Fruit fly (Drosophila melanogaster) whole organism, prepupa: ENCODE measurements around the gene path.

Experiments used
- Blimp-1 ChIP-seq: fragments of 200-800 bp; sonication (Bioruptor generic); optimal IDR thresholded peaks from 3 replicates; lab custom pipeline; 2017; ENCODE audit warnings: missing biosample characterization, missing genetic modification characterization, mild to moderate bottlenecking, moderate library complexity, missing genetic modification reagents
- CG10631 ChIP-seq: fragments of 200-800 bp; sonication (Bioruptor generic); optimal IDR thresholded peaks from 2 replicates; lab custom pipeline; 2016; ENCODE audit warnings: missing biosample characterization, missing genetic modification characterization
- CG10669 ChIP-seq: fragments of 200-800 bp; sonication (Bioruptor generic); optimal IDR thresholded peaks from 3 replicates; lab custom pipeline; 2018; ENCODE audit warnings: missing biosample characterization, mild to moderate bottlenecking, missing genetic modification characterization, moderate library complexity
- CG11294 ChIP-seq: fragments of 200-800 bp; sonication (Bioruptor generic); IDR thresholded peaks from 2 replicates; pipeline ENCODE4 v1.3.6; 2022; ENCODE audit warnings: missing biosample characterization, missing genetic modification characterization
- CG11762 ChIP-seq: fragments of 200-800 bp; sonication (Bioruptor generic); optimal IDR thresholded peaks from 3 replicates; lab custom pipeline; 2016; ENCODE audit warnings: missing biosample characterization, missing genetic modification characterization; ENCODE audit not compliant: insufficient read depth
- CG11902 ChIP-seq: fragments of 200-800 bp; sonication (Bioruptor generic); optimal IDR thresholded peaks from 3 replicates; lab custom pipeline; 2016; ENCODE audit warnings: missing biosample characterization, missing genetic modification characterization
- CG1621 ChIP-seq: fragments of 200-800 bp; sonication (Bioruptor generic); optimal IDR thresholded peaks from 3 replicates; lab custom pipeline; 2018; ENCODE audit warnings: missing biosample characterization, mild to moderate bottlenecking, missing genetic modification characterization
- CG16779 ChIP-seq: fragments of 200-800 bp; sonication (Bioruptor generic); optimal IDR thresholded peaks from 3 replicates; lab custom pipeline; 2017; ENCODE audit warnings: missing biosample characterization, mild to moderate bottlenecking, missing genetic modification characterization
- CG3032 ChIP-seq: fragments of 200-800 bp; optimal IDR thresholded peaks from 2 replicates; lab custom pipeline; 2019; ENCODE audit warnings: missing biosample characterization, mild to moderate bottlenecking, missing genetic modification characterization, moderate library complexity
- CG31627 ChIP-seq: fragments of 200-800 bp; sonication (Bioruptor generic); optimal IDR thresholded peaks from 3 replicates; lab custom pipeline; 2016; ENCODE audit warnings: missing biosample characterization, missing genetic modification characterization
- CG34406 ChIP-seq: fragments of 200-800 bp; sonication (Bioruptor generic); optimal IDR thresholded peaks from 3 replicates; lab custom pipeline; 2016; ENCODE audit warnings: missing biosample characterization, missing genetic modification characterization
- CG3919 ChIP-seq: fragments of 200-800 bp; sonication (Bioruptor generic); optimal IDR thresholded peaks from 3 replicates; lab custom pipeline; 2016; ENCODE audit warnings: missing biosample characterization, missing genetic modification characterization
- CG4318 ChIP-seq: fragments of 200-800 bp; sonication (Bioruptor generic); optimal IDR thresholded peaks from 3 replicates; lab custom pipeline; 2017; ENCODE audit warnings: missing biosample characterization, mild to moderate bottlenecking, missing genetic modification characterization
- CG6163 ChIP-seq: fragments of 200-800 bp; sonication (Bioruptor generic); IDR thresholded peaks from 3 replicates; pipeline ENCODE4 v1.3.6; 2022; ENCODE audit warnings: missing biosample characterization, missing genetic modification characterization
- CG6276 ChIP-seq: fragments of 200-800 bp; sonication (Bioruptor generic); optimal IDR thresholded peaks from 2 replicates; lab custom pipeline; 2017; ENCODE audit warnings: missing biosample characterization, mild to moderate bottlenecking, missing genetic modification characterization
- CG6792 ChIP-seq: fragments of 200-800 bp; sonication (Bioruptor generic); optimal IDR thresholded peaks from 3 replicates; lab custom pipeline; 2016; ENCODE audit warnings: missing biosample characterization, missing genetic modification characterization
- CG6854 ChIP-seq: fragments of 200-800 bp; sonication (Bioruptor generic); optimal IDR thresholded peaks from 2 replicates; lab custom pipeline; 2017; ENCODE audit warnings: missing biosample characterization, mild to moderate bottlenecking, missing genetic modification characterization
- CG7368 ChIP-seq: fragments of 200-800 bp; sonication (Bioruptor generic); optimal IDR thresholded peaks from 3 replicates; lab custom pipeline; 2016; ENCODE audit warnings: missing biosample characterization, missing genetic modification characterization
- CG8119 ChIP-seq: fragments of 200-800 bp; sonication (Bioruptor generic); IDR thresholded peaks from 3 replicates; pipeline ENCODE4 v1.3.6; 2022; ENCODE audit warnings: missing biosample characterization, missing genetic modification characterization
- CG8319 ChIP-seq: fragments of 200-800 bp; sonication (Bioruptor generic); optimal IDR thresholded peaks from 3 replicates; lab custom pipeline; 2016; ENCODE audit warnings: missing biosample characterization, missing genetic modification characterization
- CG8632 ChIP-seq: fragments of 200-800 bp; sonication (Bioruptor generic); optimal IDR thresholded peaks from 3 replicates; lab custom pipeline; 2016; ENCODE audit warnings: missing biosample characterization, missing genetic modification characterization
- CG9139 ChIP-seq: fragments of 200-800 bp; sonication (Bioruptor generic); optimal IDR thresholded peaks from 3 replicates; lab custom pipeline; 2017; ENCODE audit warnings: missing biosample characterization, mild to moderate bottlenecking, missing genetic modification characterization
- Eip75B ChIP-seq: fragments of 200-800 bp; sonication (Bioruptor generic); optimal IDR thresholded peaks from 3 replicates; lab custom pipeline; 2016; ENCODE audit warnings: missing biosample characterization, missing genetic modification characterization
- Eip78C ChIP-seq: fragments of 200-800 bp; sonication (Bioruptor generic); peaks from one replicate; lab custom pipeline; 2016; ENCODE audit warnings: missing biosample characterization, missing genetic modification characterization
- Eip93F ChIP-seq: fragments of 200-800 bp; sonication (Bioruptor generic); optimal IDR thresholded peaks from 2 replicates; lab custom pipeline; 2016; ENCODE audit warnings: missing biosample characterization, mild to moderate bottlenecking, missing genetic modification characterization
- Ets21C ChIP-seq: fragments of 200-800 bp; sonication (Bioruptor generic); optimal IDR thresholded peaks from 3 replicates; lab custom pipeline; 2016; ENCODE audit warnings: missing biosample characterization, missing genetic modification characterization
- Ets96B ChIP-seq: fragments of 200-800 bp; optimal IDR thresholded peaks from 2 replicates; lab custom pipeline; 2019; ENCODE audit warnings: missing biosample characterization, mild to moderate bottlenecking, missing genetic modification characterization, moderate library complexity
- Gug ChIP-seq: fragments of 200-800 bp; sonication (Bioruptor generic); IDR thresholded peaks from 2 replicates; pipeline ENCODE4 v1.3.6; 2022; ENCODE audit warnings: missing biosample characterization, missing genetic modification characterization
- Hr38 ChIP-seq: sonication (Bioruptor generic); optimal IDR thresholded peaks from 2 replicates; lab custom pipeline; 2016; ENCODE audit warnings: missing biosample characterization, missing genetic modification characterization
- Hr39 ChIP-seq: fragments of 200-800 bp; sonication (Bioruptor generic); optimal IDR thresholded peaks from 2 replicates; lab custom pipeline; 2016; ENCODE audit warnings: missing biosample characterization, missing genetic modification characterization
- Lpt ChIP-seq: fragments of 200-800 bp; sonication (Bioruptor generic); optimal IDR thresholded peaks from 3 replicates; lab custom pipeline; 2016; ENCODE audit warnings: missing biosample characterization, missing genetic modification characterization
- Met ChIP-seq: fragments of 200-800 bp; sonication (Bioruptor generic); optimal IDR thresholded peaks from 3 replicates; lab custom pipeline; 2016; ENCODE audit warnings: missing biosample characterization, missing genetic modification characterization
- OdsH ChIP-seq: fragments of 200-800 bp; sonication (Bioruptor generic); optimal IDR thresholded peaks from 3 replicates; lab custom pipeline; 2016; ENCODE audit warnings: missing biosample characterization, missing genetic modification characterization
- Smox ChIP-seq: fragments of 200-800 bp; sonication (Bioruptor generic); optimal IDR thresholded peaks from 3 replicates; lab custom pipeline; 2016; ENCODE audit warnings: missing biosample characterization, missing genetic modification characterization
- Sox102F ChIP-seq: fragments of 200-800 bp; sonication (Bioruptor generic); optimal IDR thresholded peaks from 2 replicates; lab custom pipeline; 2016; ENCODE audit warnings: missing biosample characterization, mild to moderate bottlenecking, missing genetic modification characterization
- Sox14 ChIP-seq: fragments of 200-800 bp; sonication (Bioruptor generic); optimal IDR thresholded peaks from 3 replicates; lab custom pipeline; 2016; ENCODE audit warnings: missing biosample characterization, missing genetic modification characterization
- Sox15 ChIP-seq: fragments of 200-800 bp; sonication (Bioruptor generic); optimal IDR thresholded peaks from 3 replicates; lab custom pipeline; 2016; ENCODE audit warnings: missing biosample characterization, missing genetic modification characterization
- acj6 ChIP-seq: fragments of 200-800 bp; sonication (Bioruptor generic); optimal IDR thresholded peaks from 3 replicates; lab custom pipeline; 2016; ENCODE audit warnings: missing biosample characterization, missing genetic modification characterization
- cyc ChIP-seq: fragments of 200-800 bp; sonication (Bioruptor generic); optimal IDR thresholded peaks from 3 replicates; lab custom pipeline; 2016; ENCODE audit warnings: missing biosample characterization, missing genetic modification characterization
- dac ChIP-seq: fragments of 200-800 bp; sonication (Bioruptor generic); optimal IDR thresholded peaks from 2 replicates; lab custom pipeline; 2017; ENCODE audit warnings: missing biosample characterization, mild to moderate bottlenecking, missing genetic modification characterization
- dsx ChIP-seq: fragments of 200-800 bp; optimal IDR thresholded peaks from 3 replicates; lab custom pipeline; 2019; ENCODE audit warnings: missing biosample characterization, mild to moderate bottlenecking, missing genetic modification characterization, moderate library complexity; ENCODE audit not compliant: poor library complexity, severe bottlenecking
- esn ChIP-seq: fragments of 200-800 bp; sonication (Bioruptor generic); optimal IDR thresholded peaks from 2 replicates; lab custom pipeline; 2016; ENCODE audit warnings: missing biosample characterization, mild to moderate bottlenecking, missing genetic modification characterization, moderate library complexity
- fd59A ChIP-seq: fragments of 200-800 bp; sonication (Bioruptor generic); optimal IDR thresholded peaks from 2 replicates; lab custom pipeline; 2017; ENCODE audit warnings: missing biosample characterization, mild to moderate bottlenecking, missing genetic modification characterization, missing genetic modification reagents
- fd85E ChIP-seq: fragments of 200-800 bp; sonication (Bioruptor generic); optimal IDR thresholded peaks from 3 replicates; lab custom pipeline; 2016; ENCODE audit warnings: missing biosample characterization, missing genetic modification characterization
- fkh ChIP-seq: fragments of 200-800 bp; sonication (Bioruptor generic); optimal IDR thresholded peaks from 3 replicates; lab custom pipeline; 2017; ENCODE audit warnings: missing biosample characterization, mild to moderate bottlenecking, missing genetic modification characterization, moderate library complexity
- lz ChIP-seq: fragments of 200-800 bp; sonication (Bioruptor generic); optimal IDR thresholded peaks from 3 replicates; lab custom pipeline; 2016; ENCODE audit warnings: missing biosample characterization, missing genetic modification characterization
- net ChIP-seq: fragments of 200-800 bp; sonication (Bioruptor generic); optimal IDR thresholded peaks from 3 replicates; lab custom pipeline; 2016; ENCODE audit warnings: missing biosample characterization, missing genetic modification characterization
- pdm3 ChIP-seq: fragments of 200-800 bp; sonication (Bioruptor generic); optimal IDR thresholded peaks from 3 replicates; lab custom pipeline; 2016; ENCODE audit warnings: missing biosample characterization, missing genetic modification characterization
- salr ChIP-seq, 2 experiments: fragments of 200-800 bp; sonication (Bioruptor generic); optimal IDR thresholded peaks; 3 replicates each; lab custom pipeline; 2016 to 2018; ENCODE audit warnings: missing biosample characterization in 2 of 2, missing genetic modification characterization in 2 of 2, mild to moderate bottlenecking in 1 of 2
- spab ChIP-seq: fragments of 200-800 bp; sonication (Bioruptor generic); optimal IDR thresholded peaks from 2 replicates; lab custom pipeline; 2017; ENCODE audit warnings: missing biosample characterization, mild to moderate bottlenecking, missing genetic modification characterization, missing genetic modification reagents
- ss ChIP-seq, 2 experiments: fragments of 200-800 bp; sonication (Bioruptor generic); optimal IDR thresholded peaks; 2 replicates in 1 of 2; 3 replicates in 1 of 2; lab custom pipeline; 2017 to 2018; ENCODE audit warnings: mild to moderate bottlenecking in 2 of 2, missing biosample characterization in 2 of 2, missing genetic modification characterization in 2 of 2, moderate library complexity in 1 of 2
- topi ChIP-seq: fragments of 200-800 bp; sonication (Bioruptor generic); optimal IDR thresholded peaks from 3 replicates; lab custom pipeline; 2016; ENCODE audit warnings: missing biosample characterization, missing genetic modification characterization
- vri ChIP-seq: fragments of 200-800 bp; sonication (Bioruptor generic); optimal IDR thresholded peaks from 3 replicates; lab custom pipeline; 2016; ENCODE audit warnings: missing biosample characterization, mild to moderate bottlenecking, missing genetic modification characterization

Gene path

dm6 chr3L:9467763-9468206 is 37.3 kb downstream of the path start:
- peak; percentile 80; the same call in 2 of the 3 replicates for TF ChIP-seq CG6163 (GFP tag; lab: Robert Waterston, UW)
- no peak for TF ChIP-seq pdm3 (GFP tag; lab: Kevin White, UChicago)
- TF ChIP-seq cyc (GFP tag; lab: Kevin White, UChicago) = no peak
- TF ChIP-seq CG31627 = no peak
- TF ChIP-seq Ets96B = no peak
- no peak for TF ChIP-seq lz (GFP tag; lab: Kevin White, UChicago)
- no peak for TF ChIP-seq Hr39 (GFP tag; lab: Kevin White, UChicago)
- no peak for TF ChIP-seq CG11902 (GFP tag; lab: Kevin White, UChicago)
- no peak for TF ChIP-seq Smox (GFP tag; lab: Kevin White, UChicago)
- no peak for TF ChIP-seq Blimp-1 (GFP tag; lab: Kevin White, UChicago)
- no peak for TF ChIP-seq CG8319 (GFP tag; lab: Kevin White, UChicago)
- TF ChIP-seq CG8632 = no peak
- TF ChIP-seq Lpt (GFP tag; lab: Kevin White, UChicago) = peak; percentile 48
- no peak for TF ChIP-seq dsx (GFP tag; lab: Kevin White, UChicago)
- TF ChIP-seq CG6792 = no peak
- no peak for TF ChIP-seq dac (GFP tag; lab: Kevin White, UChicago)
- TF ChIP-seq fd59A (GFP tag; lab: Kevin White, UChicago) = no peak
- no peak for TF ChIP-seq Hr38 (GFP tag; lab: Kevin White, UChicago)
- TF ChIP-seq OdsH = no peak
- TF ChIP-seq fd85E = peak; percentile 21
- TF ChIP-seq spab (GFP tag; lab: Kevin White, UChicago) = peak; percentile 2
- no peak for TF ChIP-seq CG3032 (tag; lab: Kevin White, UChicago)
- TF ChIP-seq Met = no peak
- TF ChIP-seq CG10669 (GFP tag; lab: Kevin White, UChicago) = no peak
- TF ChIP-seq CG34406 (GFP tag; lab: Kevin White, UChicago) = no peak
- no peak; the same call in 1 of the 2 replicates for TF ChIP-seq CG11294 (GFP tag; lab: Robert Waterston, UW)
- TF ChIP-seq Sox102F = peak; percentile 15
- no peak for TF ChIP-seq CG11762
- peak; percentile 48 for TF ChIP-seq CG6854 (GFP tag; lab: Kevin White, UChicago)
- TF ChIP-seq Eip93F = no peak
- peak; percentile 40 for TF ChIP-seq Eip78C (GFP tag; lab: Kevin White, UChicago)
- TF ChIP-seq CG7368 (GFP tag; lab: Kevin White, UChicago) = no peak
- TF ChIP-seq ss (GFP tag; optimal IDR thresholded peaks at IDR 0.05; lab: Kevin White, UChicago) = peak; percentile 68 to 71
- TF ChIP-seq CG16779 = peak; percentile 8
- TF ChIP-seq acj6 (GFP tag; lab: Kevin White, UChicago) = no peak
- peak in 1 of 2 experiments; percentile 11 for TF ChIP-seq salr (GFP tag; optimal IDR thresholded peaks at IDR 0.05; lab: Kevin White, UChicago)
- TF ChIP-seq esn (GFP tag; lab: Kevin White, UChicago) = no peak
- no peak for TF ChIP-seq Sox14 (GFP tag; lab: Kevin White, UChicago)
- no peak for TF ChIP-seq Gug (GFP tag; lab: Robert Waterston, UW)
- no peak for TF ChIP-seq Eip75B (GFP tag; lab: Kevin White, UChicago)
- peak; percentile 23 for TF ChIP-seq CG1621 (tag; lab: Kevin White, UChicago)
- TF ChIP-seq net (GFP tag; lab: Kevin White, UChicago) = peak; percentile 44
- TF ChIP-seq CG3919 = peak; percentile 32
- TF ChIP-seq CG10631 (GFP tag; lab: Kevin White, UChicago) = no peak
- no peak for TF ChIP-seq Ets21C (GFP tag; lab: Kevin White, UChicago)
- TF ChIP-seq CG6276 (GFP tag; lab: Kevin White, UChicago) = peak; percentile 73
- TF ChIP-seq CG4318 (GFP tag; lab: Kevin White, UChicago) = no peak
- peak; percentile 58 for TF ChIP-seq CG9139 (GFP tag; lab: Kevin White, UChicago)
- TF ChIP-seq vri (GFP tag; lab: Kevin White, UChicago) = no peak
- TF ChIP-seq topi (GFP tag; lab: Kevin White, UChicago) = no peak
- peak; percentile 77 for TF ChIP-seq fkh
- no peak for TF ChIP-seq Sox15
- TF ChIP-seq CG8119 (GFP tag; lab: Robert Waterston, UW) = peak; percentile 66
